Worm (Caenorhabditis elegans): ENCODE results near the gene C09G1.4.

- TF ChIP-seq zag-1 (tag; optimal IDR thresholded peaks at IDR 0.05), result no peak
- no peak for TF ChIP-seq lin-15B (tag; optimal IDR thresholded peaks at IDR 0.05)
- no peak for TF ChIP-seq ZK337.2 (GFP tag; IDR thresholded peaks at IDR 0.05)
- TF ChIP-seq madf-9 (GFP tag; conservative IDR thresholded peaks at IDR 0.05), result no peak
- no peak for TF ChIP-seq lin-1 (GFP tag; IDR thresholded peaks at IDR 0.05)
- TF ChIP-seq ama-1 (optimal IDR thresholded peaks at IDR 0.05), result no peak
These were observed at the start of gene C09G1.4 for ce11 chrX:16006529-16006928.

All from whole organism, L4 larva.